Worm (Caenorhabditis elegans): ENCODE measurements around the gene srh-24.

DNA sequence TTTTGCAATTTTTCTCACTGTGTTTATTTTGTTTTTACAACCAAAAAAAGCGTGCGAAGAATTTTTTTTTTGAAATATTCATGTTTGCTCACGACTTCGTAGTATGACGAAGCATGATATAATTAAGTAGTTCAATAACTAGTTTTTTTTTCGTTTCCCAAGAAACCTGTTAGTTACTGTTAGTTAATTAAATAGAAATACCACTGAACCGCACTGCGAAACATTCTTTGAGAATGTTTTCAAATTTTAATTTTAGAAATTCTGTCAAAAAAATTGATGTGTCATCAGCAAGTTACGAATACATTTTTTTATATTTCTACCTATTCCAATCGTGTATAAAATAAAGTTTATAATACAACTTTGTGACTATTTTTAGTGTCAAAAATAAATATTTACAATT, 34.4 kb downstream of the srh-24 start, which contains the start of gene srxa-12:
- no peak for TF ChIP-seq W03F9.2 (tag; optimal IDR thresholded peaks at IDR 0.05)
- TF ChIP-seq dao-5 (tag; optimal IDR thresholded peaks at IDR 0.05) = no peak
- TF ChIP-seq him-1 (tag; optimal IDR thresholded peaks at IDR 0.05) = no peak

All from whole organism, L4/young adult.